Fruit fly (Drosophila melanogaster) whole organism, embryonic: Measurements from ENCODE around the gene lmd.
A peak's percentile ranks its signal among the peaks of the same experiment; 100 is the strongest.

Experiments
- Adf1 ChIP-seq: fragments of 200-800 bp; sonication (Bioruptor generic); IDR thresholded peaks from 2 replicates; pipeline ENCODE4 v1.3.6; 2022; ENCODE audit warnings: missing biosample characterization, missing genetic modification characterization
- Atf6 ChIP-seq: fragments of 200-800 bp; sonication (Bioruptor generic); IDR thresholded peaks from 2 replicates; pipeline ENCODE4 v1.3.6; 2022; ENCODE audit warnings: missing biosample characterization, missing genetic modification characterization
- BEAF-32 ChIP-seq: fragments of 200-800 bp; sonication (Bioruptor generic); optimal IDR thresholded peaks from 3 replicates; lab custom pipeline; 2017; ENCODE audit warnings: missing biosample characterization, missing genetic modification characterization, mild to moderate bottlenecking, moderate library complexity, missing genetic modification reagents
- Bgb ChIP-seq: fragments of 200-800 bp; sonication (Bioruptor generic); IDR thresholded peaks from 2 replicates; pipeline ENCODE4 v1.3.6; 2022; ENCODE audit warnings: missing biosample characterization, missing genetic modification characterization; ENCODE audit not compliant: partially characterized antibody
- C15 ChIP-seq: fragments of 200-800 bp; sonication (Bioruptor generic); IDR thresholded peaks from 3 replicates; pipeline ENCODE4 v1.3.6; 2022; ENCODE audit warnings: missing biosample characterization, missing genetic modification characterization
- CG11560 ChIP-seq: fragments of 200-800 bp; sonication (Bioruptor generic); IDR thresholded peaks from 3 replicates; pipeline ENCODE4 v1.3.6; 2022; ENCODE audit warnings: missing biosample characterization, missing genetic modification characterization
- CG13287 ChIP-seq: fragments of 200-800 bp; sonication (Bioruptor generic); IDR thresholded peaks from 2 replicates; pipeline ENCODE4 v1.3.6; 2022; ENCODE audit warnings: missing biosample characterization, missing genetic modification characterization; ENCODE audit not compliant: partially characterized antibody
- CG13296 ChIP-seq: fragments of 200-800 bp; sonication (Bioruptor generic); optimal IDR thresholded peaks from 3 replicates; lab custom pipeline; 2018; ENCODE audit warnings: missing biosample characterization, mild to moderate bottlenecking, missing genetic modification characterization
- CG13424 ChIP-seq: fragments of 200-800 bp; sonication (Bioruptor generic); optimal IDR thresholded peaks from 2 replicates; lab custom pipeline; 2019; ENCODE audit warnings: missing biosample characterization, mild to moderate bottlenecking, missing genetic modification characterization, moderate library complexity
- CG14050 ChIP-seq: fragments of 200-800 bp; sonication (Bioruptor generic); IDR thresholded peaks from 3 replicates; pipeline ENCODE4 v1.3.6; 2022; ENCODE audit warnings: missing biosample characterization, missing genetic modification characterization
- CG1603 ChIP-seq: fragments of 200-800 bp; sonication (Bioruptor generic); optimal IDR thresholded peaks from 2 replicates; lab custom pipeline; 2019; ENCODE audit warnings: missing biosample characterization, mild to moderate bottlenecking, missing genetic modification characterization, moderate library complexity
- CG16815 ChIP-seq: fragments of 200-800 bp; sonication (Bioruptor generic); optimal IDR thresholded peaks from 3 replicates; lab custom pipeline; 2017; ENCODE audit warnings: missing biosample characterization, mild to moderate bottlenecking, missing genetic modification characterization
- CG2129 ChIP-seq: fragments of 200-800 bp; sonication (Bioruptor generic); IDR thresholded peaks from 2 replicates; pipeline ENCODE4 v1.3.6; 2022; ENCODE audit warnings: missing biosample characterization, missing genetic modification characterization; ENCODE audit not compliant: partially characterized antibody
- CG4404 ChIP-seq: fragments of 200-800 bp; sonication (Bioruptor generic); IDR thresholded peaks from 2 replicates; pipeline ENCODE4 v1.3.6; 2022; ENCODE audit warnings: missing biosample characterization, missing genetic modification characterization
- CG4707 ChIP-seq: fragments of 200-800 bp; sonication (Bioruptor generic); optimal IDR thresholded peaks from 2 replicates; lab custom pipeline; 2018; ENCODE audit warnings: missing biosample characterization, mild to moderate bottlenecking, missing genetic modification characterization, moderate library complexity
- CG4854 ChIP-seq: fragments of 200-800 bp; sonication (Bioruptor generic); optimal IDR thresholded peaks from 2 replicates; lab custom pipeline; 2016; ENCODE audit warnings: missing biosample characterization, missing genetic modification characterization, inconsistent platforms
- CG6791 ChIP-seq: fragments of 200-800 bp; sonication (Bioruptor generic); IDR thresholded peaks from 3 replicates; pipeline ENCODE4 v1.3.6; 2022; ENCODE audit warnings: missing biosample characterization, missing genetic modification characterization; ENCODE audit not compliant: partially characterized antibody
- CG7271 ChIP-seq: fragments of 200-800 bp; sonication (Bioruptor generic); optimal IDR thresholded peaks from 2 replicates; lab custom pipeline; 2018; ENCODE audit warnings: missing biosample characterization, mild to moderate bottlenecking, missing genetic modification characterization, moderate library complexity
- CG9437 ChIP-seq: fragments of 200-800 bp; sonication (Bioruptor generic); optimal IDR thresholded peaks from 2 replicates; lab custom pipeline; 2018; ENCODE audit warnings: missing biosample characterization, mild to moderate bottlenecking, missing genetic modification characterization
- CG9817 ChIP-seq: fragments of 200-800 bp; sonication (Bioruptor generic); optimal IDR thresholded peaks from 2 replicates; lab custom pipeline; 2018; ENCODE audit warnings: missing biosample characterization, mild to moderate bottlenecking, missing genetic modification characterization, moderate library complexity
- Dfd ChIP-seq, 2 experiments: fragments of >200 bp; optimal IDR thresholded peaks; 2 replicates each; lab custom pipeline; 2017; ENCODE audit warnings: missing biosample characterization in 2 of 2, missing genetic modification characterization in 2 of 2
- Dll ChIP-seq: fragments of 200-800 bp; sonication (Bioruptor generic); IDR thresholded peaks from 4 replicates; pipeline ENCODE4 v1.3.6; 2022; ENCODE audit warnings: missing biosample characterization, missing genetic modification characterization; ENCODE audit not compliant: partially characterized antibody
- HmgZ ChIP-seq: fragments of 200-800 bp; sonication (Bioruptor generic); optimal IDR thresholded peaks from 2 replicates; lab custom pipeline; 2018; ENCODE audit warnings: missing biosample characterization, mild to moderate bottlenecking, missing genetic modification characterization
- MBD-R2 ChIP-seq: fragments of 200-800 bp; sonication (Bioruptor generic); IDR thresholded peaks from 2 replicates; pipeline ENCODE4 v1.3.6; 2022; ENCODE audit warnings: missing biosample characterization, missing genetic modification characterization
- Med ChIP-seq: fragments of 200-800 bp; sonication (Bioruptor generic); peaks from one replicate; lab custom pipeline; 2016; ENCODE audit warnings: missing biosample characterization, missing genetic modification characterization, mild to moderate bottlenecking, inconsistent platforms, moderate library complexity
- Neu2 ChIP-seq: fragments of 200-800 bp; sonication (Bioruptor generic); optimal IDR thresholded peaks from 3 replicates; lab custom pipeline; 2016; ENCODE audit warnings: missing biosample characterization, missing genetic modification characterization, borderline replicate concordance
- Optix ChIP-seq: fragments of 200-800 bp; sonication (Bioruptor generic); IDR thresholded peaks from 3 replicates; pipeline ENCODE4 v1.3.6; 2022; ENCODE audit warnings: missing biosample characterization, missing genetic modification characterization
- Pdp1 ChIP-seq, 2 experiments: fragments of 200-800 bp; sonication (Bioruptor generic); optimal IDR thresholded peaks; 3 replicates each; lab custom pipeline; 2016; ENCODE audit warnings: missing biosample characterization in 2 of 2, missing genetic modification characterization in 2 of 2, mild to moderate bottlenecking in 1 of 2, moderate library complexity in 1 of 2
- Ptx1 ChIP-seq: fragments of 200-800 bp; sonication (Bioruptor generic); IDR thresholded peaks from 2 replicates; pipeline ENCODE4 v1.3.6; 2022; ENCODE audit warnings: missing biosample characterization, missing genetic modification characterization
- Scr ChIP-seq: fragments of 200-800 bp; sonication (Bioruptor generic); IDR thresholded peaks from 2 replicates; pipeline ENCODE4 v1.3.6; 2022; ENCODE audit warnings: missing biosample characterization, missing genetic modification characterization; ENCODE audit not compliant: partially characterized antibody
- Ssrp ChIP-seq: fragments of 200-800 bp; sonication (Bioruptor generic); optimal IDR thresholded peaks from 2 replicates; lab custom pipeline; 2018; ENCODE audit warnings: missing biosample characterization, mild to moderate bottlenecking, missing genetic modification characterization, moderate library complexity
- bbx ChIP-seq: fragments of 200-800 bp; sonication (Bioruptor generic); IDR thresholded peaks from 2 replicates; pipeline ENCODE4 v1.3.6; 2022; ENCODE audit warnings: missing biosample characterization, missing genetic modification characterization; ENCODE audit not compliant: partially characterized antibody
- br ChIP-seq: fragments of >200 bp; optimal IDR thresholded peaks from 2 replicates; lab custom pipeline; 2017
- da ChIP-seq: fragments of 200-800 bp; sonication (Bioruptor generic); optimal IDR thresholded peaks from 2 replicates; lab custom pipeline; 2016; ENCODE audit warnings: missing biosample characterization, missing genetic modification characterization
- gce ChIP-seq: fragments of 200-800 bp; sonication (Bioruptor generic); IDR thresholded peaks from 3 replicates; pipeline ENCODE4 v1.3.6; 2022; ENCODE audit warnings: missing biosample characterization, missing genetic modification characterization
- stwl ChIP-seq: fragments of 200-800 bp; sonication (Bioruptor generic); optimal IDR thresholded peaks from 3 replicates; lab custom pipeline; 2018; ENCODE audit warnings: missing biosample characterization, mild to moderate bottlenecking, missing genetic modification characterization, moderate library complexity
- trem ChIP-seq: fragments of 200-800 bp; optimal IDR thresholded peaks from 3 replicates; lab custom pipeline; 2019; ENCODE audit warnings: missing biosample characterization, mild to moderate bottlenecking, missing genetic modification characterization, moderate library complexity
- unc-4 ChIP-seq: fragments of 200-800 bp; sonication (Bioruptor generic); IDR thresholded peaks from 2 replicates; pipeline ENCODE4 v1.3.6; 2022; ENCODE audit warnings: missing biosample characterization, missing genetic modification characterization; ENCODE audit not compliant: partially characterized antibody
- vnd ChIP-seq: fragments of 200-800 bp; sonication (Bioruptor generic); IDR thresholded peaks from 3 replicates; pipeline ENCODE4 v1.3.6; 2022; ENCODE audit warnings: missing biosample characterization, missing genetic modification characterization; ENCODE audit not compliant: partially characterized antibody
- vvl ChIP-seq: fragments of 200-800 bp; sonication (Bioruptor generic); IDR thresholded peaks from 2 replicates; pipeline ENCODE4 v1.3.6; 2022; ENCODE audit warnings: missing biosample characterization, missing genetic modification characterization

The lmd gene

DNA sequence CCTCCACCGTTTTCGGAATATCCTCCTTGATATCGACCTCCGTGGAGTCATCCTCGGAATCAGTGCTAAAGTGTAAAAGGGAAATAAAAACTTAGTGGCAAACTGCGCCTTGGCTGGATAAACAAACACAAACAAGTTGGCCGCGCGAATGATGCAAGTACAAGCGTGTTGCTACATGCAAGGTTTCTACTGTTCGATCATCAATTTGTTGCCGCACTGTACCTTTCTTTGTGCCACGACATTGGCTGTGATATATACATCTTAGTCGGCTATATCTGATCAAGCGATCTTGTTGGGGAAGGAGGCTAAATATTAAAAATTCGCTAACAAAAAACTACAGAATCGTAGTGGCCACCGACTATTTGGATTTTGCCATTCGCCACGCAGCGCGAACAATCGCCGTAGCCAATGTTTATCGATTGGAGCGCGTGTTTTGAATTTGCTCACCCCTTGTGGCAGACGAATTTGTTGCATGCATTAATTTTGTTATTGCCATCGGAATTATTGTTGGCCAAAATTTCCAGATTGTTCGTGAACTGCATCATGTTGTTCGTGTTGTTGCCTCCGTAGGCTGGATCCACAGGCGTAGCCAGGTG lies 26.7 kb upstream of the lmd start (continued):
- TF ChIP-seq CG13287 (GFP tag; lab: Robert Waterston, UW), result peak; percentile 5
- TF ChIP-seq CG1603, result peak; percentile 47
- TF ChIP-seq BEAF-32 (GFP tag; lab: Kevin White, UChicago), result peak; percentile 53
- peak; percentile 43 for TF ChIP-seq Med (GFP tag; lab: Kevin White, UChicago)
- 0 out of 3 replicates have a peak, but pooled peaks have one; percentile 12 for TF ChIP-seq vnd (GFP tag; lab: Robert Waterston, UW)
- TF ChIP-seq CG9817 (tag; lab: Kevin White, UChicago), result no peak
- no peak for TF ChIP-seq CG4404 (GFP tag; lab: Robert Waterston, UW)
- no peak for TF ChIP-seq CG14050 (GFP tag; lab: Robert Waterston, UW)
- no peak for TF ChIP-seq Adf1 (GFP tag; lab: Robert Waterston, UW)
- TF ChIP-seq CG6791 (GFP tag; lab: Robert Waterston, UW), result peak; percentile 43; the same call in 1 of the 3 replicates
- TF ChIP-seq C15 (GFP tag; lab: Robert Waterston, UW), result no peak
- TF ChIP-seq CG9437 (GFP tag; lab: Kevin White, UChicago), result no peak
- TF ChIP-seq CG11560, result peak; percentile 75; the same call in 2 of the 3 replicates
- TF ChIP-seq CG2129 (GFP tag; lab: Robert Waterston, UW), result 0 out of 2 replicates have a peak, but pooled peaks have one; percentile 11
- peak; percentile 60 for TF ChIP-seq Bgb (GFP tag; lab: Robert Waterston, UW)
- peak; percentile 32; the same call in 1 of the 2 replicates for TF ChIP-seq Scr (GFP tag; lab: Robert Waterston, UW)
- TF ChIP-seq Neu2 (GFP tag; lab: Kevin White, UChicago), result no peak
- TF ChIP-seq stwl, result peak; percentile 4
- peak in 1 of 2 experiments; percentile 39 for TF ChIP-seq Pdp1 (GFP tag; optimal IDR thresholded peaks at IDR 0.05; lab: Kevin White, UChicago)
- TF ChIP-seq CG13424 (tag; lab: Kevin White, UChicago), result no peak
- 0 out of 2 replicates have a peak, but pooled peaks have one; percentile 17 for TF ChIP-seq unc-4 (GFP tag; lab: Robert Waterston, UW)
- 0 out of 2 replicates have a peak, but pooled peaks have one; percentile 36 for TF ChIP-seq bbx (GFP tag; lab: Robert Waterston, UW)
- 0 out of 4 replicates have a peak, but pooled peaks have one; percentile 19 for TF ChIP-seq Dll (GFP tag; lab: Robert Waterston, UW)
- peak; percentile 61 for TF ChIP-seq trem (tag; lab: Kevin White, UChicago)
- peak; percentile 51; the same call in 1 of the 2 replicates for TF ChIP-seq MBD-R2 (GFP tag; lab: Robert Waterston, UW)

DNA sequence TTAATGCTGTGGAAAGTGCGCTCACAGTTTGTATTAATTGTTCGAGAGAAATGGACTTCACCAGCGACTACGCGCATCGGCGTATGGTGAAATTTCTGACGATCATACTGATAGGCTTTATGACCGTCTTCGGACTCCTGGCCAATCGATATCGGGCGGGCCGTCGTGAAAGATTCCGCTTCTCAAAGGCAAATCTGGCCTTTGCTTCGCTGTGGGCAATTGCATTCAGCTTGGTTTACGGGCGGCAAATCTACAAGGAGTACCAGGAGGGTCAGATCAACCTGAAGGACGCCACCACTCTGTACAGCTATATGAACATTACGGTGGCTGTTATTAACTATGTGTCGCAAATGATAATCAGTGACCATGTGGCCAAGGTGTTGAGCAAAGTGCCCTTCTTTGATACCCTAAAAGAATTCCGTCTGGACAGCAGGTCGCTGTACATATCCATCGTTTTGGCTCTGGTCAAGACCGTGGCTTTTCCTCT lies 25.2 kb upstream of the lmd start, which contains the start of gene Gr94a:
TSS of gene Gr94a (plus strand) at position 51 of the 487 bp plus-strand sequence.
- TF ChIP-seq br (lab: Kevin White, UChicago) (no peak), CG13296 (GFP tag; lab: Kevin White, UChicago) (no peak), Ssrp (no peak), Dfd (GFP tag; optimal IDR thresholded peaks at IDR 0.05; lab: Kevin White, UChicago) (no peak), CG16815 (no peak), Optix (GFP tag; lab: Robert Waterston, UW) (no peak), CG7271 (no peak), Ptx1 (GFP tag; lab: Robert Waterston, UW) (no peak), gce (GFP tag; lab: Robert Waterston, UW) (no peak), BEAF-32 (GFP tag; lab: Kevin White, UChicago) (no peak), da (GFP tag; lab: Kevin White, UChicago) (no peak), vvl (GFP tag; lab: Robert Waterston, UW) (no peak), CG4707 (GFP tag; lab: Kevin White, UChicago) (no peak), CG4854 (GFP tag; lab: Kevin White, UChicago) (no peak), Atf6 (GFP tag; lab: Robert Waterston, UW) (no peak), HmgZ (tag; lab: Kevin White, UChicago) (no peak)
